Fruit fly (Drosophila melanogaster): ENCODE measurements around the gene CG33946.

DNA sequence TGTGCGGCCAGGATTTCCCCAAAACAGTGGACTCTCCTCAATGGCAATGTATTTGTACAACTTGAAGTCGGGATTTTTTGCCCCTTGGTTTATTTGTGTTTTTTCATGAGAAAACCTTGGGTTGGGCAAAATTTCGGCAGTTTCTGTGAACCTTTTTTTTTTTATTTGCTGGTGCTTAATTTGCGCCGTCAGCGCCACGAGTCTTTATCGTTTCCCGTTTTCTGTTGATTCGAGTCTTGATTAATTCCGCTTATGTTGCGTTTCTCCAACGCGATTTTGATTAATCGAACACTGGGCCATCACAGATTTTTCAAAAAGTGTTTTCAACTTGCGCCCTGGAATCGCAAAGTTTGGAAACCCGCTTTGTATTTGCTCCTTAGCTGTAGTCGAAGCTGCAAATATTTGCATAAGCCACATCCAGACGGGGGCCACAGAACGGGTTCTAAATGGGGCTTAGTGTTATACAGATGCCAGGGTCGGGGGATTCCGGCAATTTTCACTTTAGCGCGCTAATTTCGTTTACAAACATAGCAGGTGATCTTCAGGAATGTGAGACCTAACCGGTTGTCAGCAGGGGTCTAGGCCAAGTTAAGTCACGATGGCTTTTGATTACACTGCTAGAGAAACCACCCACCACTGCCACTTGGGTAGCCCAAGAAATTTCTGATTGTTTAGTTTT, 34.2 kb downstream of the CG33946 start:
- TF ChIP-seq CG6854 (GFP tag; optimal IDR thresholded peaks at IDR 0.05) (no peak), dac (GFP tag; optimal IDR thresholded peaks at IDR 0.05) (no peak), OdsH (GFP tag; optimal IDR thresholded peaks at IDR 0.05) (no peak), CG10631 (GFP tag; optimal IDR thresholded peaks at IDR 0.05) (no peak), CG11902 (GFP tag; optimal IDR thresholded peaks at IDR 0.05) (no peak), fd59A (GFP tag; optimal IDR thresholded peaks at IDR 0.05) (no peak)

All from whole organism, prepupa.